Fruit fly (Drosophila melanogaster): Measurements from ENCODE around the gene Kah.

Kah gene

dm6 chr3L:627370-627769 lies 38.3 kb upstream of the Kah start:
- TF ChIP-seq CTCF (optimal IDR thresholded peaks at IDR 0.05) (no peak), CG8478 (optimal IDR thresholded peaks at IDR 0.05) (no peak)

dm6 chr3L:626498-627369 lies 37.7 kb upstream of the Kah start:
- TF ChIP-seq CTCF (optimal IDR thresholded peaks at IDR 0.05), result no peak
- no peak for TF ChIP-seq CG8478 (optimal IDR thresholded peaks at IDR 0.05)

dm6 chr3L:625899-626298 lies 36.8 kb upstream of the Kah start:
- no peak for TF ChIP-seq CTCF (optimal IDR thresholded peaks at IDR 0.05)
- no peak for TF ChIP-seq CG8478 (optimal IDR thresholded peaks at IDR 0.05)

- TF ChIP-seq CG8478 (optimal IDR thresholded peaks at IDR 0.05) (no peak), CTCF (optimal IDR thresholded peaks at IDR 0.05) (no peak)
Measured at dm6 chr3L:624203-624914, 35.3 kb upstream of the Kah start.

- TF ChIP-seq CG8478 (optimal IDR thresholded peaks at IDR 0.05) (no peak), CTCF (optimal IDR thresholded peaks at IDR 0.05) (no peak)
Measured at dm6 chr3L:623556-623955, 34.5 kb upstream of the Kah start.

dm6 chr3L:622357-622834 lies 33.3 kb upstream of the Kah start:
- no peak for TF ChIP-seq CTCF (optimal IDR thresholded peaks at IDR 0.05)
- no peak for TF ChIP-seq CG8478 (optimal IDR thresholded peaks at IDR 0.05)

dm6 chr3L:621097-621967 lies 32.3 kb upstream of the Kah start:
- TF ChIP-seq CG8478 (optimal IDR thresholded peaks at IDR 0.05) (no peak), CTCF (optimal IDR thresholded peaks at IDR 0.05) (no peak)

DNA sequence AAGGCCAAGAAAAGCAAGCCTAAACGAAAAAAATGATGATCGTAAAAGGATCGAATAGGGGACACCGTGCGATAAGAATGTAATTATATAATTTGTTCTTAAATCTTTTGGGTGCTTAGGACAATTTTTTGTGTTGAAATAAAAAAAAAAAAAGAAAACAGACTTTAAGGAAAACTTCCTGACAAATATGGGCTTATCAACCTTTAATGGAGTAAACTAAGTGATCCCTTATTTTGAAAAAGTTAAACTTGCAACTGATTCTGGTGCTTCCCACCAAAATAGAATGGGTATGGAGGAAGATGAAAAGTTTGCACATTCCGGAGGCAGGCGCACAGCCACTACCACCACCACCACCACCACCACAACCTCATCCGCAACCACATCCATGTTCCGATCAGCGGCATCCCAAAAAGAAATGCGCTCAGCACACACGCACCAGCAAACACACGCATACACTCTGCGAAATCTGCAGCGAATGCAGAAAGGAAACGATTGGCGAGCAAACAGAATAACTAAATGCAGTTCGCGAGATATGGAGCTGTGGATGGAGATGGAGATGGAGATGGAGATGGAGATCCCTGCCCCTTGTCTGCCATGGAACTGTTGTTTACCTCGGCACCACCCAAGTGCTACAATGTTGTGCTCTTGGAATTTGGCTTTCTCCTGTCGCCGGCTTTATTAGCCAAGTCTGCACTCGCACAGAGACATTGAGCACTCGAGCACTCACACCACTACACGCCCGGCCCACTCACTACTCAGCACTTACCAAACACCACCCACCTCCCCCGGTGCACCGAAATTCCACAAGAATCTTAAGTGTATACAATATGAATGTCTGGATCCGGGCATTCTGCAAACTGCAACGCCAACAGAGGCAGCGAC lies 30.6 kb upstream of the Kah start:
- no peak for TF ChIP-seq CG8478 (optimal IDR thresholded peaks at IDR 0.05)
- TF ChIP-seq CTCF (optimal IDR thresholded peaks at IDR 0.05), result no peak

- no peak for TF ChIP-seq CG8478 (optimal IDR thresholded peaks at IDR 0.05)
- no peak for TF ChIP-seq CTCF (optimal IDR thresholded peaks at IDR 0.05)
Measured at dm6 chr3L:618347-619272, 29.5 kb upstream of the Kah start.

dm6 chr3L:617926-618325 lies 28.9 kb upstream of the Kah start:
- TF ChIP-seq CG8478 (optimal IDR thresholded peaks at IDR 0.05) (no peak), CTCF (optimal IDR thresholded peaks at IDR 0.05) (no peak)

dm6 chr3L:616482-617148 lies 27.5 kb upstream of the Kah start:
- no peak for TF ChIP-seq CTCF (optimal IDR thresholded peaks at IDR 0.05)
- TF ChIP-seq CG8478 (optimal IDR thresholded peaks at IDR 0.05), result no peak

dm6 chr3L:616099-616481 lies 27.0 kb upstream of the Kah start:
- no peak for TF ChIP-seq CG8478 (optimal IDR thresholded peaks at IDR 0.05)
- TF ChIP-seq CTCF (optimal IDR thresholded peaks at IDR 0.05), result no peak

All from S2 (cell line).